Worm (Caenorhabditis elegans) whole organism, L4/young adult: ENCODE measurements around the gene sri-40.
"Not testable (repeated sequence)": the region's sequence is repeated elsewhere in the genome, so short reads cannot be mapped to it uniquely, and the experiment has no call there.

Source experiments
- W03F9.2 ChIP-seq: fragments of 150-350 bp; optimal IDR thresholded peaks from 2 replicates; lab custom pipeline; 2014; ENCODE audit warnings: missing biosample characterization, missing genetic modification characterization
- dao-5 ChIP-seq: sonication (generic microtip); optimal IDR thresholded peaks from 2 replicates; lab custom pipeline; 2016; ENCODE audit warnings: missing genotype, missing genetic modification characterization, moderate library complexity, missing compliant biosample characterization
- him-1 ChIP-seq: sonication (generic microtip); optimal IDR thresholded peaks from 2 replicates; lab custom pipeline; 2016; ENCODE audit warnings: missing genotype, missing genetic modification reagents, missing genetic modification characterization, missing compliant biosample characterization

sri-40 gene

ce11 chrII:3209251-3209650, 31.5 kb downstream of the sri-40 start, which contains the start of gene ZC239.6:
Gene ZC239.6, plus strand, starts transcription at chrII:3209631.
- TF ChIP-seq W03F9.2, result no peak
- no peak for TF ChIP-seq dao-5 (tag; lab: Kevin White, UChicago)
- TF ChIP-seq him-1 (tag; lab: Kevin White, UChicago), result no peak

- TF ChIP-seq him-1 (tag; lab: Kevin White, UChicago) (no peak), dao-5 (tag; lab: Kevin White, UChicago) (no peak)
These were observed 32.6 kb downstream of the sri-40 start, which contains the start of gene ZC239.5 for ce11 chrII:3210365-3210764. Gene ZC239.5, plus strand, starts transcription at chrII:3210665.

ce11 chrII:3213898-3214297, 36.1 kb downstream of the sri-40 start, which contains the start of gene ZC239.4:
Gene ZC239.4, plus strand, starts transcription at chrII:3214198.
- TF ChIP-seq dao-5 (tag; lab: Kevin White, UChicago) (no peak), him-1 (tag; lab: Kevin White, UChicago) (no peak), W03F9.2 (no peak)

- TF ChIP-seq dao-5 (tag; lab: Kevin White, UChicago); W03F9.2; him-1 (tag; lab: Kevin White, UChicago): not testable (repeated sequence)
These were observed 38.0 kb downstream of the sri-40 start, which contains the start of gene ZC239.3 for ce11 chrII:3215762-3216161. Gene ZC239.3, plus strand, starts transcription at chrII:3216062.

DNA sequence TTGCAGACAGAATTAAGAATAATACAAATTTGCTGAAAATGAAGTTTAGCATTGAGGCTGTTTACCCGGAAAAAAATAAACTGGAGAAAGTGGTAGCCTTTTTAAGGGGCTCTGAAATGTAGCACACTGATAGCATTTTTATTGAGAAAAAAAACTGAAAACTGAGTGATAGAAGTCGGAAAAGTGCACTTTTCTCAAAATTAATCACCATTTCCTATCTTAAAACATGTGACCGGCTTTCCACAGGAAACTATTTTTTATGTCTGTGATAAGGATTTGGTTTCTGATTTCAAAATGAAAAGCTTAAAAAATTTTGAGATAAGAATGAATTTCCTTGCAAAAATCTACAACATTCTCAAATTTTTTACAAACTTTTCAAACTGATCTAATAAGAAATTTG, 43.0 kb downstream of the sri-40 start, which contains the start of gene ZC239.22:
TSS of gene ZC239.22 (minus strand) at position 101 of the 400 bp plus-strand sequence.
- TF ChIP-seq dao-5 (tag; lab: Kevin White, UChicago) (no peak), W03F9.2 (no peak), him-1 (tag; lab: Kevin White, UChicago) (no peak)

DNA sequence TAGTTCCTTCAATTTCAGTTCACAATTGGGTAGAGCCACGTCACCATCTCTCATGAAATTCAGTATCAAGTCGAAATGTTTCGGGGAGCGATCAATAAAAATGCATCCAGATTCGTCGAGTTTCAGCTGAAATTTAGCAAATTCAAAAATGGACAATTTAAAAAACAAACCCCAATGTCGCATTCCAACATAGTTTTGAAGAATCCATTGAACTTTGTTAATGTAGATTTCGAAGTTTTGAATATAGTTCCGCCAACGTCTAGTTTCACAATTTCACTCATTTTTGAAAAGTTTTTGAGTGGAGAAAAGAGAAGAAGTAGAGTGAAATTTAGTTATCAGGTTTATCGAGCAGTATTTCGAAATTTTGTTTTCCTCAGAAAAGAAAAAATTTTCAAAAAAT, 44.0 kb downstream of the sri-40 start, which contains the start of gene ZC239.14:
TSS of gene ZC239.14 (minus strand) at position 305 of the 400 bp plus-strand sequence.
- TF ChIP-seq him-1 (tag; lab: Kevin White, UChicago) (no peak), dao-5 (tag; lab: Kevin White, UChicago) (no peak), W03F9.2 (no peak)

DNA sequence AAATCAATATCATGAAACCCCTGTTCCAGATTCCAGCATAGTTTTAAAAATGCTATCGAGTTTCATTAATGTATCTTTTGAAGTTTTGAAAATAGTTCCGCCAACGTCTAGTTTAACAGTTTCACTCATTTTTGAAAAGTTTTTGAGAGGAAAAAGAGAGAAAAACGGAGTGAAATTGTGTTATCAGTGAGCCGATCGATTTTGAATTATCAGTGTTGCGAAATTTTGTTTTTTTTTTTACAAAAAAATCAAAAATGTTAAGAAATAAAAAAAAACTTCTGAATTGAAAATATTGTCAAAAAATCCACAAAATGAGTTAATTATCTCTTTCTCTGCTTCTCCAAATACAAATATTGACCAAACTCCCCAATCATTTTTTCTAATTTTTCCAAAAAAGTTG, 44.9 kb downstream of the sri-40 start, which contains the start of gene ZC239.13:
TSS of gene ZC239.13 (minus strand) at position 154 of the 400 bp plus-strand sequence.
- TF ChIP-seq dao-5 (tag; lab: Kevin White, UChicago), result no peak
- no peak for TF ChIP-seq W03F9.2
- no peak for TF ChIP-seq him-1 (tag; lab: Kevin White, UChicago)

DNA sequence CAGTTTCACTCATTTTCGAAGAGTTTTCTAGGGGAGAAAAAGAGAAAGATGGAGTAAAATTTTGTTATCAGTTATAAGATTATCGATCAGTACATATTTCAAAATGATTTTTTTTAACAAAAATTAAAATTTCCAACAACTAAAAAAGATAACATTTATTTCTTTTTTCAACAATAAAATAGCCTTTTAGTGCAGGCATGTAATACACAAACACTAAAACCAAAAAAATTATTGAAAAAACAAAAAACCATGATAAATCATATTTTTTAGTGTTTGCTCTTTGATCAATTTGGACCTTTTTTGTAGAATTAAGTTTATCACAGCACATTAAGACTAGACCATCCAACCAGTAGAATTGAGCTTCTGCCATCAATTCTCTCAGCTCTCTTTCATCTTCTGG, 46.9 kb downstream of the sri-40 start, which contains the start of gene ZC239.15:
TSS of gene ZC239.15 (minus strand) at position 101 of the 400 bp plus-strand sequence.
- TF ChIP-seq W03F9.2 (no peak), dao-5 (tag; lab: Kevin White, UChicago) (no peak), him-1 (tag; lab: Kevin White, UChicago) (no peak)

- TF ChIP-seq dao-5 (tag; lab: Kevin White, UChicago) (no peak), him-1 (tag; lab: Kevin White, UChicago) (no peak), W03F9.2 (no peak)
These were observed 47.4 kb downstream of the sri-40 start, which contains the start of gene ZC239.16 for ce11 chrII:3225200-3225599. Gene ZC239.16, minus strand, starts transcription at chrII:3225319.

DNA sequence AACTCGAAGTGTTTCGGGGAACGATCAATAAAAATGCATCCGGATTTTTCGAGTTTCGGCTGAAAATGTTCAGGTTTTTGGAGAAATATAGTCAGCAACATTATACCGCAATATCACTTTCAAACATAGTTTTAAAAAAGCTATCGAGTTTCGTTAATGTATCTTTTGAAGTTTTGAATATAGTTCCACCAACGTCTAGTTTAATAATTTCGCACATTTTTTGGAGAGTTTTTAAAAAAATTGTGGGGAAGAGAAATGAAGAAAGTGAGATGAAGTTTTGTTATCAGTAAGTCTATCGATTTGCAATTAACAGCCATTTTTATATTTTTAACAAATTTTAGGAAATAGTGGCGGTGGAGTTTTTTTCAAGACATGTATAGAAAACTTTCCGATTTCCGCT, 48.0 kb downstream of the sri-40 start, which contains the start of gene ZC239.17:
TSS of gene ZC239.17 (minus strand) at position 101 of the 400 bp plus-strand sequence.
- TF ChIP-seq him-1 (tag; lab: Kevin White, UChicago) (no peak), dao-5 (tag; lab: Kevin White, UChicago) (no peak), W03F9.2 (no peak)
